Worm (Caenorhabditis elegans): ENCODE results near the gene exh-1.

DNA sequence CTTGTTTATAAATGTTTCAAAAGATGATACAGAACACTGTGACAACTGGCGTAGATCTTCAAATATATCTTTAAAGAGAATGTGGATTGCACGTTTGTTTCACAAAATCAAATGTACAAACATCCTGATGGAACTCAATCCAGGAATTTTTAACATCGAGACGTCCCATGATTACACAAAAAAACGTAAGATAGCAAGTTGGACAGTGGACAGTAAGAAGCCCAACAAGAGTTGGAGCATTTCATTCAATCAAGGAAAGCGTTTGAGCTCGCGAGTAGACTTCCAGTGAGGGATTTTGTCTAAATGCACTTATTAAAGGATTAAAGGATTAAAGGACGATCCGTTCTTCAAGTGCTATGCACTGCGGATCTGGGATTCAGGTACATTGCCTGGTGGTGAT, 2.4 kb downstream of the exh-1 start, which contains the start of gene C36C5.12:
- no peak for TF ChIP-seq him-1 (tag; optimal IDR thresholded peaks at IDR 0.05)
- TF ChIP-seq dao-5 (tag; optimal IDR thresholded peaks at IDR 0.05) = no peak
